Worm (Caenorhabditis elegans) whole organism, early embryonic: Measurements from ENCODE around the gene F32A11.1.

ENCODE experiments used
- B0310.2 ChIP-seq: sonication (generic microtip); optimal IDR thresholded peaks from 2 replicates; lab custom pipeline; 2016; ENCODE audit warnings: mild to moderate bottlenecking, missing genetic modification characterization, missing compliant biosample characterization
- F13C5.2 ChIP-seq: sonication (generic microtip); optimal IDR thresholded peaks from 2 replicates; lab custom pipeline; 2017; ENCODE audit warnings: mild to moderate bottlenecking, missing genetic modification characterization, inconsistent platforms, missing compliant biosample characterization
- aly-1 ChIP-seq: sonication (generic microtip); optimal IDR thresholded peaks from 2 replicates; lab custom pipeline; 2016; ENCODE audit warnings: missing genetic modification characterization, missing compliant biosample characterization
- ama-1 ChIP-seq: fragments of 150-350 bp; optimal IDR thresholded peaks from 2 replicates; lab custom pipeline; 2014
- ceh-13 ChIP-seq: fragments of 200-800 bp; sonication (Bioruptor generic); optimal IDR thresholded peaks from 2 replicates; lab custom pipeline; 2018; ENCODE audit warnings: mild to moderate bottlenecking, missing genetic modification characterization, missing compliant biosample characterization
- ceh-36 ChIP-seq: sonication (generic microtip); optimal IDR thresholded peaks from 2 replicates; lab custom pipeline; 2016; ENCODE audit warnings: missing genetic modification characterization, inconsistent platforms, missing compliant biosample characterization
- ets-7 ChIP-seq: sonication (generic microtip); optimal IDR thresholded peaks from 2 replicates; lab custom pipeline; 2016; ENCODE audit warnings: missing genotype, missing genetic modification characterization, missing compliant biosample characterization
- flt-1 ChIP-seq: fragments of 200-800 bp; sonication (Bioruptor generic); IDR thresholded peaks from 2 replicates; pipeline ENCODE4 v1.3.6; 2022; ENCODE audit warnings: missing genetic modification characterization, missing compliant biosample characterization
- hmbx-1 ChIP-seq: sonication (generic microtip); optimal IDR thresholded peaks from 2 replicates; lab custom pipeline; 2016; ENCODE audit warnings: mild to moderate bottlenecking, missing genetic modification characterization, missing compliant biosample characterization
- hmg-4 ChIP-seq: fragments of 200-800 bp; sonication (Bioruptor generic); optimal IDR thresholded peaks from 2 replicates; lab custom pipeline; 2018; ENCODE audit warnings: mild to moderate bottlenecking, missing genetic modification characterization, missing compliant biosample characterization
- hnd-1 ChIP-seq: sonication (generic microtip); optimal IDR thresholded peaks from 2 replicates; lab custom pipeline; 2016; ENCODE audit warnings: missing genetic modification characterization, missing compliant biosample characterization
- pes-1 ChIP-seq: fragments of 200-800 bp; sonication (Bioruptor generic); IDR thresholded peaks from 2 replicates; pipeline ENCODE4 v1.3.6; 2022; ENCODE audit warnings: missing genetic modification reagents, missing genetic modification characterization, missing compliant biosample characterization
- scrt-1 ChIP-seq: fragments of 200-800 bp; sonication (Bioruptor generic); IDR thresholded peaks from 2 replicates; pipeline ENCODE4 v1.3.6; 2022; ENCODE audit warnings: missing genetic modification characterization, missing compliant biosample characterization
- sea-1 ChIP-seq: fragments of 200-800 bp; sonication (Bioruptor generic); conservative IDR thresholded peaks from 2 replicates; pipeline ENCODE4 v1.3.6; 2022; ENCODE audit warnings: missing genetic modification characterization, missing compliant biosample characterization
- tbx-11 ChIP-seq: fragments of 200-800 bp; sonication (Bioruptor generic); IDR thresholded peaks from 2 replicates; pipeline ENCODE4 v1.3.6; 2022; ENCODE audit warnings: missing genetic modification characterization, missing compliant biosample characterization
- tbx-37 ChIP-seq: fragments of 200-800 bp; sonication (Bioruptor generic); conservative IDR thresholded peaks from 2 replicates; pipeline ENCODE4 v1.3.6; 2022; ENCODE audit warnings: missing genetic modification reagents, missing genetic modification characterization, missing compliant biosample characterization
- tra-4 ChIP-seq: sonication (generic microtip); optimal IDR thresholded peaks from 2 replicates; lab custom pipeline; 2017; ENCODE audit warnings: missing genetic modification characterization, missing compliant biosample characterization

The F32A11.1 gene

ce11 chrII:13189363-13189762, 32.2 kb downstream of the F32A11.1 start:
- no peak for TF ChIP-seq pes-1 (GFP tag; lab: Robert Waterston, UW)
- TF ChIP-seq aly-1 (tag; lab: Kevin White, UChicago): no peak
- no peak for TF ChIP-seq tbx-37
- TF ChIP-seq flt-1: no peak
- no peak for TF ChIP-seq hmg-4 (GFP tag; lab: Kevin White, UChicago)
- no peak for TF ChIP-seq hnd-1 (tag; lab: Kevin White, UChicago)
- TF ChIP-seq ama-1 (lab: Kevin White, UChicago): no peak
- no peak for TF ChIP-seq ceh-36 (tag; lab: Kevin White, UChicago)

ce11 chrII:13190412-13190811, 33.3 kb downstream of the F32A11.1 start:
- TF ChIP-seq ama-1 (lab: Kevin White, UChicago) (no peak), F13C5.2 (tag; lab: Kevin White, UChicago) (no peak), ceh-13 (GFP tag; lab: Kevin White, UChicago) (no peak), flt-1 (no peak), hmbx-1 (no peak), pes-1 (GFP tag; lab: Robert Waterston, UW) (no peak), hnd-1 (tag; lab: Kevin White, UChicago) (no peak), sea-1 (GFP tag; lab: Robert Waterston, UW) (no peak), tra-4 (tag; lab: Kevin White, UChicago) (no peak), ceh-36 (tag; lab: Kevin White, UChicago) (no peak), ets-7 (tag; lab: Kevin White, UChicago) (no peak)

- no peak for TF ChIP-seq hmg-4 (GFP tag; lab: Kevin White, UChicago)
Observed at ce11 chrII:13193563-13194103, 36.5 kb downstream of the F32A11.1 start.

- no peak for TF ChIP-seq flt-1
- TF ChIP-seq tbx-37: no peak
- TF ChIP-seq tbx-11 (GFP tag; lab: Robert Waterston, UW): no peak
- no peak for TF ChIP-seq hmbx-1
- TF ChIP-seq sea-1 (GFP tag; lab: Robert Waterston, UW): no peak
- TF ChIP-seq hnd-1 (tag; lab: Kevin White, UChicago): no peak
- TF ChIP-seq aly-1 (tag; lab: Kevin White, UChicago): no peak
- no peak for TF ChIP-seq hmg-4 (GFP tag; lab: Kevin White, UChicago)
- TF ChIP-seq F13C5.2 (tag; lab: Kevin White, UChicago): no peak
- no peak for TF ChIP-seq ceh-36 (tag; lab: Kevin White, UChicago)
- no peak for TF ChIP-seq ama-1 (lab: Kevin White, UChicago)
- no peak for TF ChIP-seq pes-1 (GFP tag; lab: Robert Waterston, UW)
- TF ChIP-seq ceh-13 (GFP tag; lab: Kevin White, UChicago): no peak
- no peak for TF ChIP-seq scrt-1 (GFP tag; lab: Robert Waterston, UW)
- no peak for TF ChIP-seq ets-7 (tag; lab: Kevin White, UChicago)
- TF ChIP-seq tra-4 (tag; lab: Kevin White, UChicago): no peak
- TF ChIP-seq B0310.2 (tag; lab: Kevin White, UChicago): no peak
Observed at ce11 chrII:13195163-13195562, 38.0 kb downstream of the F32A11.1 start, which contains the start of gene lec-1. lec-1 (plus strand) TSS chrII:13195549.

ce11 chrII:13195706-13196417, 38.7 kb downstream of the F32A11.1 start:
- TF ChIP-seq F13C5.2 (tag; lab: Kevin White, UChicago) (no peak), ets-7 (tag; lab: Kevin White, UChicago) (no peak), B0310.2 (tag; lab: Kevin White, UChicago) (no peak), hmg-4 (GFP tag; lab: Kevin White, UChicago) (no peak), ceh-13 (GFP tag; lab: Kevin White, UChicago) (no peak)

ce11 chrII:13196689-13197280, 39.7 kb downstream of the F32A11.1 start:
- TF ChIP-seq tbx-11 (GFP tag; lab: Robert Waterston, UW): no peak
- TF ChIP-seq scrt-1 (GFP tag; lab: Robert Waterston, UW): no peak
- no peak for TF ChIP-seq pes-1 (GFP tag; lab: Robert Waterston, UW)
- no peak for TF ChIP-seq ets-7 (tag; lab: Kevin White, UChicago)
- TF ChIP-seq hmbx-1: no peak
- TF ChIP-seq F13C5.2 (tag; lab: Kevin White, UChicago): no peak
- TF ChIP-seq ceh-13 (GFP tag; lab: Kevin White, UChicago): no peak
- TF ChIP-seq ama-1 (lab: Kevin White, UChicago): no peak
- TF ChIP-seq hnd-1 (tag; lab: Kevin White, UChicago): no peak
- no peak for TF ChIP-seq sea-1 (GFP tag; lab: Robert Waterston, UW)

ce11 chrII:13198845-13199244, 41.7 kb downstream of the F32A11.1 start:
- TF ChIP-seq ceh-13 (GFP tag; lab: Kevin White, UChicago) (no peak), pes-1 (GFP tag; lab: Robert Waterston, UW) (peak; percentile 51; the same call in 1 of the 2 replicates)
